Fruit fly (Drosophila melanogaster): ENCODE measurements around the gene Cubn.

Cubn gene

dm6 chrX:9581869-9582268 lies 10.8 kb upstream of the Cubn start:
- TF ChIP-seq Hr96 (GFP tag; optimal IDR thresholded peaks at IDR 0.05) (no peak), Clk (GFP tag; optimal IDR thresholded peaks at IDR 0.05) (no peak), Crg-1 (GFP tag; optimal IDR thresholded peaks at IDR 0.05) (no peak), bab1 (GFP tag; optimal IDR thresholded peaks at IDR 0.05) (peak; percentile 11), pad (GFP tag; optimal IDR thresholded peaks at IDR 0.05) (peak; percentile 3), CG1620 (GFP tag; optimal IDR thresholded peaks at IDR 0.05) (no peak), CG7045 (GFP tag; optimal IDR thresholded peaks at IDR 0.05) (no peak), CG12768 (GFP tag; optimal IDR thresholded peaks at IDR 0.05) (no peak), tj (GFP tag; optimal IDR thresholded peaks at IDR 0.05) (peak; percentile 20), cic (GFP tag; optimal IDR thresholded peaks at IDR 0.05) (peak; percentile 23), CG14711 (tag; optimal IDR thresholded peaks at IDR 0.05) (no peak)

DNA sequence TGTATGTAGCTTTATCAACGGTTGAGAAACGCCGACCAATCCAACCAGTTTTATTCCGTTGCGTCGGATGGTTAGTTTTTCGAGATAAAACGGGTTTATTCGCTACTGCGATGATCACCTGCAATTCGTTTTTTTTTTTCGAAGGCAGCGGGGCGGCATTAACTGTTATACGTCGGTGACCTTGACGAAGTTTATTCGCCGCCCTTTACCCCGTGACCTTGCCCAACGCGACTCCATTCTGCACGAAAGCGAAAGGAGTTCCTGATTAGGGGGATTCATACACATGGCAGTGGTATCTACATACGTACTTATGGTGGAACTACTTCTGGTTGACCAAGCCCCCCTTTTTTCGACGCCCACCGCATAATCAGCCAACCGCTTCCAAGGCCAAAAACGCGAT lies 9.4 kb upstream of the Cubn start:
- no peak for TF ChIP-seq pad (GFP tag; optimal IDR thresholded peaks at IDR 0.05)
- TF ChIP-seq Clk (GFP tag; optimal IDR thresholded peaks at IDR 0.05): no peak
- no peak for TF ChIP-seq CG33017 (tag; optimal IDR thresholded peaks at IDR 0.05)
- TF ChIP-seq ovo (GFP tag; optimal IDR thresholded peaks at IDR 0.05): no peak
- TF ChIP-seq Crg-1 (GFP tag; optimal IDR thresholded peaks at IDR 0.05): no peak
- TF ChIP-seq CG5204 (GFP tag; optimal IDR thresholded peaks at IDR 0.05): no peak
- no peak for TF ChIP-seq CG7045 (GFP tag; optimal IDR thresholded peaks at IDR 0.05)
- TF ChIP-seq CG7101 (tag; optimal IDR thresholded peaks at IDR 0.05): no peak
- no peak for TF ChIP-seq toe (GFP tag; optimal IDR thresholded peaks at IDR 0.05)
- no peak for TF ChIP-seq CG14711 (tag; optimal IDR thresholded peaks at IDR 0.05)
- no peak for TF ChIP-seq CG12768 (GFP tag; optimal IDR thresholded peaks at IDR 0.05)
- no peak for TF ChIP-seq bab1 (GFP tag; optimal IDR thresholded peaks at IDR 0.05)
- TF ChIP-seq CG11617 (GFP tag; optimal IDR thresholded peaks at IDR 0.05): no peak
- no peak for TF ChIP-seq cnc (optimal IDR thresholded peaks at IDR 0.05)
- TF ChIP-seq kay (GFP tag; ENCODE audit: borderline replicate concordance): no peak
- TF ChIP-seq tj (GFP tag; optimal IDR thresholded peaks at IDR 0.05): no peak
- no peak for TF ChIP-seq cic (GFP tag; optimal IDR thresholded peaks at IDR 0.05)
- TF ChIP-seq Mnt (GFP tag; optimal IDR thresholded peaks at IDR 0.05): no peak
- no peak for TF ChIP-seq CG1620 (GFP tag; optimal IDR thresholded peaks at IDR 0.05)
- no peak for TF ChIP-seq Hr96 (GFP tag; optimal IDR thresholded peaks at IDR 0.05)

- TF ChIP-seq CG1620 (GFP tag; optimal IDR thresholded peaks at IDR 0.05) (peak; percentile 94), toe (GFP tag; optimal IDR thresholded peaks at IDR 0.05) (peak; percentile 81), Hr96 (GFP tag; optimal IDR thresholded peaks at IDR 0.05) (peak; percentile 87), ovo (GFP tag; optimal IDR thresholded peaks at IDR 0.05) (peak; percentile 51), CG5204 (GFP tag; optimal IDR thresholded peaks at IDR 0.05) (peak; percentile 66), cnc (optimal IDR thresholded peaks at IDR 0.05) (no peak), Mnt (GFP tag; optimal IDR thresholded peaks at IDR 0.05) (peak; percentile 73), pad (GFP tag; optimal IDR thresholded peaks at IDR 0.05) (peak; percentile 65), Crg-1 (GFP tag; optimal IDR thresholded peaks at IDR 0.05) (peak; percentile 82), CG14711 (tag; optimal IDR thresholded peaks at IDR 0.05) (peak; percentile 84), cic (GFP tag; optimal IDR thresholded peaks at IDR 0.05) (peak; percentile 31), CG7101 (tag; optimal IDR thresholded peaks at IDR 0.05) (peak; percentile 80), CG12768 (GFP tag; optimal IDR thresholded peaks at IDR 0.05) (peak; percentile 56), CG11617 (GFP tag; optimal IDR thresholded peaks at IDR 0.05) (peak; percentile 40), tj (GFP tag; optimal IDR thresholded peaks at IDR 0.05) (no peak), CG7045 (GFP tag; optimal IDR thresholded peaks at IDR 0.05) (peak; percentile 20), CG33017 (tag; optimal IDR thresholded peaks at IDR 0.05) (peak; percentile 50), bab1 (GFP tag; optimal IDR thresholded peaks at IDR 0.05) (peak; percentile 90), Clk (GFP tag; optimal IDR thresholded peaks at IDR 0.05) (peak; percentile 60), kay (GFP tag; ENCODE audit: borderline replicate concordance) (no peak)
Measured at dm6 chrX:9579918-9580521, 8.9 kb upstream of the Cubn start, which contains the start of gene LPCAT. Gene LPCAT (minus strand): TSS chrX:9579987.

dm6 chrX:9578696-9579509 lies 7.8 kb upstream of the Cubn start:
- TF ChIP-seq toe (GFP tag; optimal IDR thresholded peaks at IDR 0.05) (peak; percentile 55), CG7101 (tag; optimal IDR thresholded peaks at IDR 0.05) (peak; percentile 97), CG11617 (GFP tag; optimal IDR thresholded peaks at IDR 0.05) (peak; percentile 92), pad (GFP tag; optimal IDR thresholded peaks at IDR 0.05) (peak; percentile 97), bab1 (GFP tag; optimal IDR thresholded peaks at IDR 0.05) (peak; percentile 97), CG12768 (GFP tag; optimal IDR thresholded peaks at IDR 0.05) (peak; percentile 91), CG14711 (tag; optimal IDR thresholded peaks at IDR 0.05) (peak; percentile 94), ovo (GFP tag; optimal IDR thresholded peaks at IDR 0.05) (peak; percentile 89), cic (GFP tag; optimal IDR thresholded peaks at IDR 0.05) (peak; percentile 75), Clk (GFP tag; optimal IDR thresholded peaks at IDR 0.05) (peak; percentile 76), CG5204 (GFP tag; optimal IDR thresholded peaks at IDR 0.05) (peak; percentile 84), CG7045 (GFP tag; optimal IDR thresholded peaks at IDR 0.05) (peak; percentile 92), Mnt (GFP tag; optimal IDR thresholded peaks at IDR 0.05) (peak; percentile 91), kay (GFP tag; ENCODE audit: borderline replicate concordance) (peak; percentile 78), cnc (optimal IDR thresholded peaks at IDR 0.05) (no peak), tj (GFP tag; optimal IDR thresholded peaks at IDR 0.05) (peak; percentile 99), CG33017 (tag; optimal IDR thresholded peaks at IDR 0.05) (peak; percentile 92), Crg-1 (GFP tag; optimal IDR thresholded peaks at IDR 0.05) (peak; percentile 95), CG1620 (GFP tag; optimal IDR thresholded peaks at IDR 0.05) (peak; percentile 97), Hr96 (GFP tag; optimal IDR thresholded peaks at IDR 0.05) (peak; percentile 94)

DNA sequence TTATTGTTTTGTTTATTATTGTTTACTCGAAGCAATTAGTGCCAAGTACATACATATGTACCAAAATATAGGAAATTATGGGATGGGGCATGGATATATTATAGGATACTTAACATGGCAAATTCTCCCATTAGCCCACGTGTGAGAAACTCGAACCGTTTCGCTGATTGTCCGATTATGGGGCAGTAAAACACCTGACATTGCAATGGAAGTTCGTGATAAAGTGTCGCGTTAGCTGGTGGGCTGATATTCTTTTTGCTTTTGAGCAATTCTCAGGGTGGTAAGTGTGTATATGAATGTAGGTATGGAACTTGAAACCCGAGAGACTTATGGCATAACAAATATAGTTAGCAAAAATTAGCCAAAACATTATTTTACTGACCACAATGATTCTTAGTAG lies 6.9 kb upstream of the Cubn start:
- TF ChIP-seq bab1 (GFP tag; optimal IDR thresholded peaks at IDR 0.05): peak; percentile 30
- TF ChIP-seq CG11617 (GFP tag; optimal IDR thresholded peaks at IDR 0.05): no peak
- TF ChIP-seq tj (GFP tag; optimal IDR thresholded peaks at IDR 0.05): peak; percentile 98
- TF ChIP-seq kay (GFP tag; ENCODE audit: borderline replicate concordance): no peak
- TF ChIP-seq CG1620 (GFP tag; optimal IDR thresholded peaks at IDR 0.05): peak; percentile 2
- peak; percentile 40 for TF ChIP-seq CG7101 (tag; optimal IDR thresholded peaks at IDR 0.05)
- TF ChIP-seq toe (GFP tag; optimal IDR thresholded peaks at IDR 0.05): no peak
- TF ChIP-seq ovo (GFP tag; optimal IDR thresholded peaks at IDR 0.05): no peak
- TF ChIP-seq Mnt (GFP tag; optimal IDR thresholded peaks at IDR 0.05): peak; percentile 49
- TF ChIP-seq cnc (optimal IDR thresholded peaks at IDR 0.05): no peak
